Fruit fly (Drosophila melanogaster): ENCODE results near the gene CG7560.

The CG7560 gene

dm6 chr3L:11417273-11418040 is 7.5 kb upstream of the CG7560 start (continued):
- peak; percentile 82 for TF ChIP-seq CG4854 (GFP tag; optimal IDR thresholded peaks at IDR 0.05)
- peak; percentile 80 for TF ChIP-seq fd3F (GFP tag; optimal IDR thresholded peaks at IDR 0.05)
- peak; percentile 35 for TF ChIP-seq CG12236 (GFP tag; optimal IDR thresholded peaks at IDR 0.05)
- TF ChIP-seq B-H1 (GFP tag; IDR thresholded peaks at IDR 0.05): peak; percentile 67
- no peak for TF ChIP-seq CHES-1-like (GFP tag; optimal IDR thresholded peaks at IDR 0.05)
- TF ChIP-seq chm (GFP tag; IDR thresholded peaks at IDR 0.05): peak; percentile 72
- peak; percentile 95 for TF ChIP-seq zf30C (GFP tag; optimal IDR thresholded peaks at IDR 0.05)
- peak; percentile 61 for TF ChIP-seq CG8089 (GFP tag; optimal IDR thresholded peaks at IDR 0.05)
- TF ChIP-seq CG2116 (GFP tag; optimal IDR thresholded peaks at IDR 0.05): peak; percentile 52
- 0 out of 2 replicates have a peak, but pooled peaks have one; percentile 47 for TF ChIP-seq CG10321 (GFP tag; IDR thresholded peaks at IDR 0.05)
- TF ChIP-seq Dip2 (GFP tag; IDR thresholded peaks at IDR 0.05): peak; percentile 51; the same call in 1 of the 2 replicates
- peak; percentile 73 for TF ChIP-seq E2f2 (GFP tag; IDR thresholded peaks at IDR 0.05)
- TF ChIP-seq Aef1 (GFP tag; IDR thresholded peaks at IDR 0.05): peak; percentile 86
- TF ChIP-seq pb (GFP tag; optimal IDR thresholded peaks at IDR 0.05): no peak
- peak; percentile 77 for TF ChIP-seq CG11696 (GFP tag; IDR thresholded peaks at IDR 0.05)
- TF ChIP-seq slbo (GFP tag; IDR thresholded peaks at IDR 0.05): peak; percentile 79
- peak; percentile 19 for TF ChIP-seq HmgZ (tag; optimal IDR thresholded peaks at IDR 0.05)
- peak; percentile 79 for TF ChIP-seq ro (GFP tag; IDR thresholded peaks at IDR 0.05)
- peak; percentile 57; the same call in 1 of the 2 replicates for TF ChIP-seq Taf1 (GFP tag; IDR thresholded peaks at IDR 0.05)
- no peak for TF ChIP-seq cad (GFP tag; optimal IDR thresholded peaks at IDR 0.05)
- peak; percentile 71 for TF ChIP-seq Nf-YB (GFP tag; optimal IDR thresholded peaks at IDR 0.05)
- TF ChIP-seq NfI (GFP tag; optimal IDR thresholded peaks at IDR 0.05): peak; percentile 69
- peak; percentile 85 for TF ChIP-seq CG4820 (GFP tag; optimal IDR thresholded peaks at IDR 0.05)
- 0 out of 3 replicates have a peak, but pooled peaks have one; percentile 40 for TF ChIP-seq C15 (GFP tag; IDR thresholded peaks at IDR 0.05)
- peak; percentile 93 for TF ChIP-seq phol (tag; optimal IDR thresholded peaks at IDR 0.05)
- peak; percentile 71 for TF ChIP-seq Gug (GFP tag; IDR thresholded peaks at IDR 0.05)
- no peak; the same call in 1 of the 2 replicates for TF ChIP-seq Bgb (GFP tag; IDR thresholded peaks at IDR 0.05; ENCODE audit: partially characterized antibody)
- TF ChIP-seq ato (GFP tag; IDR thresholded peaks at IDR 0.05; ENCODE audit: partially characterized antibody): no peak
- peak; percentile 92 for TF ChIP-seq tgo (GFP tag; IDR thresholded peaks at IDR 0.05)
- peak; percentile 27 for TF ChIP-seq tx (GFP tag; optimal IDR thresholded peaks at IDR 0.05)
- peak; percentile 68 for TF ChIP-seq Antp (GFP tag; optimal IDR thresholded peaks at IDR 0.05)
- no peak for TF ChIP-seq cg (GFP tag; optimal IDR thresholded peaks at IDR 0.05)
- TF ChIP-seq Rfx (GFP tag; IDR thresholded peaks at IDR 0.05): peak; percentile 90
- TF ChIP-seq slp2 (GFP tag; optimal IDR thresholded peaks at IDR 0.05): peak; percentile 55
- TF ChIP-seq salm (tag; optimal IDR thresholded peaks at IDR 0.05): peak; percentile 76
- no peak for TF ChIP-seq CG3995 (GFP tag; optimal IDR thresholded peaks at IDR 0.05)
- TF ChIP-seq CTCF (GFP tag; optimal IDR thresholded peaks at IDR 0.05): peak; percentile 46
- TF ChIP-seq crol (GFP tag; IDR thresholded peaks at IDR 0.05): no peak
- TF ChIP-seq MBD-R2 (GFP tag; IDR thresholded peaks at IDR 0.05): peak; percentile 61; the same call in 1 of the 2 replicates
- peak; percentile 8; the same call in 1 of the 2 replicates for TF ChIP-seq aop (GFP tag; IDR thresholded peaks at IDR 0.05)
- TF ChIP-seq kah (GFP tag; optimal IDR thresholded peaks at IDR 0.05): peak; percentile 75
- peak; percentile 90 for TF ChIP-seq gsb-n (tag; optimal IDR thresholded peaks at IDR 0.05)
- TF ChIP-seq vvl (GFP tag; IDR thresholded peaks at IDR 0.05): peak; percentile 95
- 0 out of 3 replicates have a peak, but pooled peaks have one; percentile 17 for TF ChIP-seq z (GFP tag; IDR thresholded peaks at IDR 0.05)
- TF ChIP-seq CG7839 (tag; optimal IDR thresholded peaks at IDR 0.05): peak; percentile 94
- no peak for TF ChIP-seq bbx (GFP tag; IDR thresholded peaks at IDR 0.05; ENCODE audit: partially characterized antibody)
- TF ChIP-seq chn (GFP tag; optimal IDR thresholded peaks at IDR 0.05): peak; percentile 70
- peak; percentile 66 for TF ChIP-seq NC2α (GFP tag; optimal IDR thresholded peaks at IDR 0.05)
- TF ChIP-seq Hr3 (GFP tag; optimal IDR thresholded peaks at IDR 0.05): peak; percentile 81
- TF ChIP-seq CG9215 (GFP tag; IDR thresholded peaks at IDR 0.05): peak; percentile 75
- 0 out of 2 replicates have a peak, but pooled peaks have one; percentile 6 for TF ChIP-seq Poxn (GFP tag; IDR thresholded peaks at IDR 0.05)
